Worm (Caenorhabditis elegans) whole organism, early embryonic: ENCODE data around the gene T05B9.2.

Experiments
- B0310.2 ChIP-seq: sonication (generic microtip); optimal IDR thresholded peaks from 2 replicates; lab custom pipeline; 2016; ENCODE audit warnings: mild to moderate bottlenecking, missing genetic modification characterization, missing compliant biosample characterization
- F13C5.2 ChIP-seq: sonication (generic microtip); optimal IDR thresholded peaks from 2 replicates; lab custom pipeline; 2017; ENCODE audit warnings: mild to moderate bottlenecking, missing genetic modification characterization, inconsistent platforms, missing compliant biosample characterization
- aly-1 ChIP-seq: sonication (generic microtip); optimal IDR thresholded peaks from 2 replicates; lab custom pipeline; 2016; ENCODE audit warnings: missing genetic modification characterization, missing compliant biosample characterization
- ama-1 ChIP-seq: fragments of 150-350 bp; optimal IDR thresholded peaks from 2 replicates; lab custom pipeline; 2014
- ceh-13 ChIP-seq: fragments of 200-800 bp; sonication (Bioruptor generic); optimal IDR thresholded peaks from 2 replicates; lab custom pipeline; 2018; ENCODE audit warnings: mild to moderate bottlenecking, missing genetic modification characterization, missing compliant biosample characterization
- ceh-36 ChIP-seq: sonication (generic microtip); optimal IDR thresholded peaks from 2 replicates; lab custom pipeline; 2016; ENCODE audit warnings: missing genetic modification characterization, inconsistent platforms, missing compliant biosample characterization
- ets-7 ChIP-seq: sonication (generic microtip); optimal IDR thresholded peaks from 2 replicates; lab custom pipeline; 2016; ENCODE audit warnings: missing genotype, missing genetic modification characterization, missing compliant biosample characterization
- flt-1 ChIP-seq: fragments of 200-800 bp; sonication (Bioruptor generic); IDR thresholded peaks from 2 replicates; pipeline ENCODE4 v1.3.6; 2022; ENCODE audit warnings: missing genetic modification characterization, missing compliant biosample characterization
- hmbx-1 ChIP-seq: sonication (generic microtip); optimal IDR thresholded peaks from 2 replicates; lab custom pipeline; 2016; ENCODE audit warnings: mild to moderate bottlenecking, missing genetic modification characterization, missing compliant biosample characterization
- hmg-4 ChIP-seq: fragments of 200-800 bp; sonication (Bioruptor generic); optimal IDR thresholded peaks from 2 replicates; lab custom pipeline; 2018; ENCODE audit warnings: mild to moderate bottlenecking, missing genetic modification characterization, missing compliant biosample characterization
- hnd-1 ChIP-seq: sonication (generic microtip); optimal IDR thresholded peaks from 2 replicates; lab custom pipeline; 2016; ENCODE audit warnings: missing genetic modification characterization, missing compliant biosample characterization
- pes-1 ChIP-seq: fragments of 200-800 bp; sonication (Bioruptor generic); IDR thresholded peaks from 2 replicates; pipeline ENCODE4 v1.3.6; 2022; ENCODE audit warnings: missing genetic modification reagents, missing genetic modification characterization, missing compliant biosample characterization
- scrt-1 ChIP-seq: fragments of 200-800 bp; sonication (Bioruptor generic); IDR thresholded peaks from 2 replicates; pipeline ENCODE4 v1.3.6; 2022; ENCODE audit warnings: missing genetic modification characterization, missing compliant biosample characterization
- sea-1 ChIP-seq: fragments of 200-800 bp; sonication (Bioruptor generic); conservative IDR thresholded peaks from 2 replicates; pipeline ENCODE4 v1.3.6; 2022; ENCODE audit warnings: missing genetic modification characterization, missing compliant biosample characterization
- tbx-11 ChIP-seq: fragments of 200-800 bp; sonication (Bioruptor generic); IDR thresholded peaks from 2 replicates; pipeline ENCODE4 v1.3.6; 2022; ENCODE audit warnings: missing genetic modification characterization, missing compliant biosample characterization
- tbx-37 ChIP-seq: fragments of 200-800 bp; sonication (Bioruptor generic); conservative IDR thresholded peaks from 2 replicates; pipeline ENCODE4 v1.3.6; 2022; ENCODE audit warnings: missing genetic modification reagents, missing genetic modification characterization, missing compliant biosample characterization
- tra-4 ChIP-seq: sonication (generic microtip); optimal IDR thresholded peaks from 2 replicates; lab custom pipeline; 2017; ENCODE audit warnings: missing genetic modification characterization, missing compliant biosample characterization

The T05B9.2 gene

ce11 chrII:11255536-11255935, at the start of gene T05B9.2:
T05B9.2 (plus strand) TSS chrII:11255836.
- TF ChIP-seq aly-1 (tag; lab: Kevin White, UChicago), result no peak

DNA sequence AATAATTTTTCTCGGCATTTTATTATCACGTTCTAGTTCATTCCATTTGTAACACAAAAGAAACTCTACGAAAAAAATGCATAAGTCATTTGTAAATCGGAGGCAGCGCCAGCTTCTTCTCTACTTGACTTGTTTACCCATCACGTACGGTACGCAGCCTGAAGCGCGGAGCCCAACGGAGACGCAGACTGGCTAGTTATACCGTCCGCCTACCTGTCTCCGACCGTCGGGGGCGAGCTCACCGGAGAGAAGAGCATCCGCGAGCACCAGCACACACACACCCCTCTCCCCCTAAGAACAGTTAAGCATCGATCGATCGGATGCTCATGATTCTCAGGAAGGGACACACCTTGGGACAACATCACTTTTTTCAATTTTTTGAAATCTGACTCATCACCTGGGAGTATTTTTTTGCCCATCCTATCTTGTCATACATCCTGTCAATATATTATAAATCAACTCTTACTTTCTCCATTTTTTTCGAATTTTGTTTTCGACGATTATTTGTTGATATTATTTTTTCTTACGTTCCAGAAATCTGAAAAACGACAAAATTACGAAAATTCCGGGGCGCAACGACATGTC, 33.8 kb upstream of the T05B9.2 start, which contains the start of gene plpr-1:
Gene plpr-1, plus strand, starts transcription at position 535 of the 585 bp plus-strand sequence.
- TF ChIP-seq F13C5.2, result no peak
- no peak for TF ChIP-seq hmg-4
- no peak for TF ChIP-seq ama-1 (lab: Kevin White, UChicago)
- no peak for TF ChIP-seq ceh-36 (tag; lab: Kevin White, UChicago)
- TF ChIP-seq ets-7, result no peak
- no peak for TF ChIP-seq tbx-11 (GFP tag; lab: Robert Waterston, UW)
- no peak for TF ChIP-seq tbx-37 (GFP tag; lab: Robert Waterston, UW)
- no peak for TF ChIP-seq scrt-1 (GFP tag; lab: Robert Waterston, UW)
- TF ChIP-seq hmbx-1, result no peak

- no peak for TF ChIP-seq tra-4 (tag; lab: Kevin White, UChicago)
- TF ChIP-seq F13C5.2, result peak; percentile 38
These were observed 31.6 kb upstream of the T05B9.2 start for ce11 chrII:11224045-11224481.

DNA sequence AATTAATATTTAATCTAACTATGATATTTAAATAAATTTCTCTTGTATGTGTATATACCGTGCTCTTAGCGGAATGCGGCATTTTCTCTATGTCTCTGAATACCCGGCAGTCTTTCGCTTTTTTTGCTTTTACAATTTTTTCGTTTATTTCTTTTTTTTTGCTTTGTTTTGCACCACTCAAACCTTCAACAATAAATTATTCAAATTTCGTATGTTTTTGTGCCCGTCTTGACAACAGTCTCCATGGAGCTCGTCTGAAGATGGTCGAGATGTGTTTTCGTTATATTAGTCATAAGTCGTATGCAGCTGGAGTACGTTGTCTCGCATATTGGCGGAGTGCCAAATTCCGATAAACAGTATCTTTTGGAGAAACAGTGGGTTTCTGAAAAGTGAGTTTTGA, 29.3 kb upstream of the T05B9.2 start, which contains the start of gene T06D8.2:
Gene T06D8.2, plus strand, starts transcription at position 301 of the 400 bp plus-strand sequence.
- TF ChIP-seq aly-1 (tag; lab: Kevin White, UChicago), result no peak
- no peak for TF ChIP-seq tbx-11 (GFP tag; lab: Robert Waterston, UW)
- no peak for TF ChIP-seq F13C5.2

- no peak for TF ChIP-seq ama-1 (lab: Kevin White, UChicago)
- no peak for TF ChIP-seq F13C5.2
- TF ChIP-seq sea-1, result no peak
- TF ChIP-seq B0310.2, result no peak
- no peak for TF ChIP-seq hmg-4
- TF ChIP-seq hmbx-1, result no peak
- TF ChIP-seq hnd-1 (tag; lab: Kevin White, UChicago), result no peak
- TF ChIP-seq ets-7, result no peak
- no peak for TF ChIP-seq scrt-1 (GFP tag; lab: Robert Waterston, UW)
- no peak for TF ChIP-seq ceh-13 (GFP tag; lab: Kevin White, UChicago)
- no peak for TF ChIP-seq tbx-11 (GFP tag; lab: Robert Waterston, UW)
- TF ChIP-seq pes-1, result no peak
- TF ChIP-seq flt-1 (GFP tag; lab: Robert Waterston, UW), result no peak
These were observed 20.9 kb upstream of the T05B9.2 start, which contains the start of gene cox-15 for ce11 chrII:11234751-11235150. cox-15 (minus strand) TSS chrII:11234952.

- TF ChIP-seq F13C5.2, result no peak
- TF ChIP-seq ama-1 (lab: Kevin White, UChicago), result peak; percentile 2
- no peak for TF ChIP-seq ceh-13 (GFP tag; lab: Kevin White, UChicago)
These were observed 19.4 kb upstream of the T05B9.2 start, which contains the start of gene cchl-1 for ce11 chrII:11236274-11236673. cchl-1 (minus strand) TSS chrII:11236387.

DNA sequence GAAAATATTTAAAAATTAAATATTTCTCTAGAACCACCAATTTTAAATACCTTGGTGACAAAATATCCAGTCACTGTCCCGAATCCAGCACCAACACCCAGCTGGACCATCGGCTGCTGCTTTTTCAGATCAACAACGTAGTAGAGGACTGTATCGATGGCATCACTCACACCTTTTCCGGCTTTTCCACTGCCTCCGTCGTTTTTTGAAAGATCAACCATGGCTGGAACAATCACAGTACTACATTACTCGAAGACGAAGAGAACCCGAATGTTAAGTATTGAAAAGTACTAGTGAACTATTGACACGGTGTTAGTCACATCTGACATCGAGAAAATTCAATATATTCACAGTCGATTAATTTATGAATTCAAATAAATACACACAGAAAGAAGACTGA, 18.5 kb upstream of the T05B9.2 start, which contains the start of gene fndc-1:
Gene fndc-1, minus strand, starts transcription at position 227 of the 400 bp plus-strand sequence.
- TF ChIP-seq hmg-4 (no peak), aly-1 (tag; lab: Kevin White, UChicago) (no peak), tbx-37 (GFP tag; lab: Robert Waterston, UW) (no peak), ceh-36 (tag; lab: Kevin White, UChicago) (no peak), hnd-1 (tag; lab: Kevin White, UChicago) (no peak), ceh-13 (GFP tag; lab: Kevin White, UChicago) (no peak), hmbx-1 (no peak), B0310.2 (no peak), F13C5.2 (no peak), ama-1 (lab: Kevin White, UChicago) (no peak), flt-1 (GFP tag; lab: Robert Waterston, UW) (no peak), pes-1 (no peak)

DNA sequence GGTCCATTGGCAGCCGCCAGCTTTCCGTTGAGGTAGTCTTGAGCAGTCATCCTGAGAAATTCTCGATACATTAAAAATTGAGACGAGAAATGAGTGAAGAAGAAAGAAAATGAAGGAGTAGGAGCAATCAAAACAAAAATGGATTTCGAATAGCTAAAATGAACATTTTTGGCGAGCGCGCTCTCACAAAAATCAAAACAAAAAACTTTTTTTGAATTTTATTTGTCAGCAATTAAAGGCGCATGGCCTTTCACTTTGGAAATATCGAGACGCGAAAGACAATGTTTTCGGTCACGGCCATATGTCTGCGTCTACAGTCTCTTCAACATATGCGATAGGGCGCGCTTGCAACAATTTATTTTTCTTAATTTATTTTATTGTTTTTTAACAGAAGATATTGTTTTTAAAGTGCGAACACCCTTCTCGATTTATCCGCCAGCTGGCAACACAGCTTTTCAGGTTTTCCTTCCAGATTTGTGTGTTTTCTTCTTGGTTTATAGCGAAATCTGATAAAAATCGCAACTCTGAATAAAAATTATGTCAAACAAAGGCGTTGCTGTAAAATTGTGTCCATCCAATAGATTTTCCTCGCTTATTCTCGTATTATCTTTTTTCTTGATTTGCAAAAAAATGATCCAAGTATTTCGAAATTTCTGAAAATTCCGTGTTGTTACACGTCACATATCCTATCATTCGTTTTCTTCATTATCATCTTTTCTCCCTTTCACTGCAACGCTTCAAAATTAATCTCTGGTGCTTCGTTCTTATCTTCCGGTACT, 16.6 kb upstream of the T05B9.2 start, which contains the start of the genes rpn-9 and T06D8.9:
Gene rpn-9, minus strand, starts transcription at position 51 of the 779 bp plus-strand sequence.
Gene T06D8.9, plus strand, starts transcription at position 729 of the 779 bp plus-strand sequence.
- TF ChIP-seq sea-1 (no peak), hmbx-1 (no peak), tbx-11 (GFP tag; lab: Robert Waterston, UW) (no peak)

DNA sequence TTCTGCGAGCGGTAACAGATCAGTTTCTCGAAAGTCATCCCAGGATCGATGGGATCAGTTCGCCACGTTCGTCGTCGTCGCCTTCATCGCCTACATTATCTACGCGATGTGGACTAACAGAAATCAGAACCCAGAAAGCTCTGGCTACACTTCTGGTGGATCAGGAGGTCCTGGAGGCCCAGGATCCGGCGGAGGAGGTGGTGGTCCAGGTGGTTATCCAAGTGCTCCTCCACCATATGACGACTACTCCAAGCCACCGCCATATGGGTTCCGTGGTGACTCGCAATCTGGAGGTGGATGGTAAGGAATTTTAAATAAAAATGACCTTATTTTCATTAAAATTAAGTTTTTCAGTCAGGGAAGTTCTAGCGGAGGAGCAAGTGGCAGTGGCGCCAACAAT, 15.4 kb upstream of the T05B9.2 start:
- TF ChIP-seq aly-1 (tag; lab: Kevin White, UChicago) (no peak), sea-1 (no peak)
